Worm (Caenorhabditis elegans) whole organism, L4/young adult: Measurements from ENCODE around the gene C26B9.2.

ENCODE experiments used
- W03F9.2 ChIP-seq: fragments of 150-350 bp; optimal IDR thresholded peaks from 2 replicates; lab custom pipeline; 2014; ENCODE audit warnings: missing biosample characterization, missing genetic modification characterization
- dao-5 ChIP-seq: sonication (generic microtip); optimal IDR thresholded peaks from 2 replicates; lab custom pipeline; 2016; ENCODE audit warnings: missing genotype, missing genetic modification characterization, moderate library complexity, missing compliant biosample characterization
- him-1 ChIP-seq: sonication (generic microtip); optimal IDR thresholded peaks from 2 replicates; lab custom pipeline; 2016; ENCODE audit warnings: missing genotype, missing genetic modification reagents, missing genetic modification characterization, missing compliant biosample characterization

ce11 chrX:5354022-5354876 lies 14.3 kb downstream of the C26B9.2 start, which contains the start of gene pfn-2:
- TF ChIP-seq him-1 (no peak), dao-5 (tag; lab: Kevin White, UChicago) (peak; percentile 17), W03F9.2 (tag; lab: Kevin White, UChicago) (no peak)
